Fruit fly (Drosophila melanogaster): ENCODE results near the gene Set.
A peak's percentile ranks its signal among the peaks of the same experiment; 100 is the strongest.

Gene Set

DNA sequence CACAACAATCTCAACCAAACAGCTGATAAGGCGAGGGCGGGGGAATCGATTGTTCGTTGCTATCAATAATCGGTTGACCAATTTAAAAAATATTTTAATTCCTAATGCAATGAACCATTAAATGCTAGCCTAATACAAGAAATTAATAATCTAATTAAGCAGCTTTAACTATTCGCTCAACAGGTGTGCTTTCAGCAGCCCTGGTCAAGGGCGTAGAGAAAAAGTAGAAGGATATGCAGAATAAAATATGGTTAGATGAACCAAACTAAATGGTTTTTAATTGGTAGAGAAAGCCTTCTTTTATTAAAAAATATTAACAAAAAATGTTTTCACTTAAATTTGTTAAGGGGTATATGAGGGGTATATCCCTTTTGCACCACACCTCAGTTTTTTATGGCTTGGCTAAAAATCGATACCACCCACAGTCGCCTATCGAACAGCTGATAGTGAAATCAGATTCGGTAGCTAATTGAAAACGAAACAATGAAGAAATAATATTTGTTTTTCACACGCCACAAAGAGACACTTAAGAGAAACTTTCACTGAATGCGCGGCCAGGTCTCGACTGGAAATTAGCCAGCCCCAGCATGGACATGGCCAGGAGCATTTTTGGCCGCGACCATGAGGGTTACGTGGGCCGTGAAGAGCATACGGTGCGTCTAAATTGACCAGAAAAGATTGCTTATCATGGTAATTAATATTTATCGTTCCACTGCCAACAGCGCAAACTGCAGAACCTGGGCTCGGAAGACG is 44.4 kb upstream of the Set start, which contains the start of the genes SIDL and CG12241 (continued):
- TF ChIP-seq gro (GFP tag; optimal IDR thresholded peaks at IDR 0.05) (peak; percentile 91), CG13287 (GFP tag; IDR thresholded peaks at IDR 0.05; ENCODE audit: partially characterized antibody) (no peak; the same call in 1 of the 2 replicates), CG4404 (GFP tag; IDR thresholded peaks at IDR 0.05) (peak; percentile 86), Mad (GFP tag; optimal IDR thresholded peaks at IDR 0.05) (no peak), sens (GFP tag) (peak; percentile 98), CG4328 (GFP tag; optimal IDR thresholded peaks at IDR 0.05) (no peak), Dip3 (GFP tag; optimal IDR thresholded peaks at IDR 0.05) (peak; percentile 74), CG6854 (GFP tag; optimal IDR thresholded peaks at IDR 0.05) (peak; percentile 78), CG3995 (GFP tag; optimal IDR thresholded peaks at IDR 0.05) (peak; percentile 58), nerfin-2 (GFP tag; IDR thresholded peaks at IDR 0.05; ENCODE audit: partially characterized antibody) (no peak), CG15696 (tag; optimal IDR thresholded peaks at IDR 0.05) (peak; percentile 39), grau (tag; optimal IDR thresholded peaks at IDR 0.05) (peak; percentile 57), CG1792 (GFP tag; optimal IDR thresholded peaks at IDR 0.05) (peak; percentile 71), CG8924 (tag; optimal IDR thresholded peaks at IDR 0.05) (peak; percentile 79), Camta (GFP tag; optimal IDR thresholded peaks at IDR 0.05) (peak; percentile 84), Meics (GFP tag; optimal IDR thresholded peaks at IDR 0.05) (peak; percentile 90), tgo (GFP tag; IDR thresholded peaks at IDR 0.05) (peak; percentile 96), Atf6 (GFP tag; IDR thresholded peaks at IDR 0.05) (peak; percentile 58), insv (GFP tag; optimal IDR thresholded peaks at IDR 0.05) (no peak), CG4854 (GFP tag; optimal IDR thresholded peaks at IDR 0.05) (peak; percentile 73), CG3281 (GFP tag; optimal IDR thresholded peaks at IDR 0.05) (peak; percentile 83), Ada2b (GFP tag; IDR thresholded peaks at IDR 0.05) (peak; percentile 94), tap (tag; optimal IDR thresholded peaks at IDR 0.05) (no peak), gcm2 (GFP tag; optimal IDR thresholded peaks at IDR 0.05) (no peak), fd3F (GFP tag; optimal IDR thresholded peaks at IDR 0.05) (peak; percentile 46), cwo (GFP tag; optimal IDR thresholded peaks at IDR 0.05) (peak; percentile 78), ase (GFP tag; IDR thresholded peaks at IDR 0.05) (peak; percentile 91), Trl (optimal IDR thresholded peaks at IDR 0.05) (no peak), Trl (GFP tag; optimal IDR thresholded peaks at IDR 0.05) (peak; percentile 84), CG2116 (GFP tag; optimal IDR thresholded peaks at IDR 0.05) (peak; percentile 79), Ets97D (GFP tag; optimal IDR thresholded peaks at IDR 0.05) (peak; percentile 79), CG1647 (GFP tag; optimal IDR thresholded peaks at IDR 0.05) (peak; percentile 81), inv (GFP tag; IDR thresholded peaks at IDR 0.05; ENCODE audit: partially characterized antibody) (no peak), Bteb2 (GFP tag; optimal IDR thresholded peaks at IDR 0.05) (peak; percentile 63), dimm (GFP tag; IDR thresholded peaks at IDR 0.05) (no peak), lilli (GFP tag; optimal IDR thresholded peaks at IDR 0.05) (peak; percentile 87), toy (GFP tag; IDR thresholded peaks at IDR 0.05) (peak; percentile 77), pros (GFP tag; optimal IDR thresholded peaks at IDR 0.05) (no peak), D19A (tag; optimal IDR thresholded peaks at IDR 0.05) (no peak), kni (GFP tag; optimal IDR thresholded peaks at IDR 0.05) (no peak), Aef1 (GFP tag; IDR thresholded peaks at IDR 0.05) (peak; percentile 96), CG8359 (GFP tag; optimal IDR thresholded peaks at IDR 0.05; ENCODE audit: borderline replicate concordance) (no peak), CG14050 (GFP tag; IDR thresholded peaks at IDR 0.05) (no peak), peb (GFP tag; IDR thresholded peaks at IDR 0.05) (peak; percentile 80), Chrac-16 (GFP tag; optimal IDR thresholded peaks at IDR 0.05) (peak; percentile 63), ro (GFP tag; IDR thresholded peaks at IDR 0.05) (peak; percentile 82), Hr3 (GFP tag; optimal IDR thresholded peaks at IDR 0.05) (peak; percentile 70), CG12155 (GFP tag; optimal IDR thresholded peaks at IDR 0.05) (peak; percentile 60), tio (GFP tag; optimal IDR thresholded peaks at IDR 0.05) (no peak), CG7357 (GFP tag; IDR thresholded peaks at IDR 0.05) (peak; percentile 89), Fer2 (tag; optimal IDR thresholded peaks at IDR 0.05) (peak; percentile 62)

Measured in whole organism, embryonic.